Fruit fly (Drosophila melanogaster) whole organism, embryonic: ENCODE data around the gene CG9391.
A peak's percentile ranks its signal among the peaks of the same experiment; 100 is the strongest.

Source experiments
- CG10274 ChIP-seq: fragments of 200-800 bp; sonication (Bioruptor generic); optimal IDR thresholded peaks from 3 replicates; lab custom pipeline; 2017; ENCODE audit warnings: missing biosample characterization, mild to moderate bottlenecking, missing genetic modification characterization
- CG10321 ChIP-seq: fragments of 200-800 bp; sonication (Bioruptor generic); IDR thresholded peaks from 2 replicates; pipeline ENCODE4 v1.3.6; 2022; ENCODE audit warnings: missing biosample characterization, missing genetic modification characterization
- CG10462 ChIP-seq: fragments of 200-800 bp; sonication (Bioruptor generic); optimal IDR thresholded peaks from 2 replicates; lab custom pipeline; 2016; ENCODE audit warnings: missing biosample characterization, missing genetic modification characterization
- CG10543 ChIP-seq: fragments of 200-800 bp; sonication (Bioruptor generic); optimal IDR thresholded peaks from 3 replicates; lab custom pipeline; 2017; ENCODE audit warnings: missing biosample characterization, mild to moderate bottlenecking, missing genetic modification characterization, moderate library complexity
- CG12236 ChIP-seq: fragments of 200-800 bp; sonication (Bioruptor generic); optimal IDR thresholded peaks from 2 replicates; lab custom pipeline; 2016; ENCODE audit warnings: missing biosample characterization, missing genetic modification characterization
- CG1233 ChIP-seq: fragments of 200-800 bp; sonication (Bioruptor generic); optimal IDR thresholded peaks from 4 replicates; lab custom pipeline; 2018; ENCODE audit warnings: missing biosample characterization, mild to moderate bottlenecking, missing genetic modification characterization
- CG13775 ChIP-seq: fragments of 200-800 bp; sonication (Bioruptor generic); optimal IDR thresholded peaks from 3 replicates; lab custom pipeline; 2017; ENCODE audit warnings: missing biosample characterization, mild to moderate bottlenecking, missing genetic modification characterization
- CG15073 ChIP-seq: fragments of 200-800 bp; sonication (Bioruptor generic); optimal IDR thresholded peaks from 2 replicates; lab custom pipeline; 2016; ENCODE audit warnings: missing biosample characterization, missing genetic modification characterization
- CG17186 ChIP-seq: fragments of 200-800 bp; sonication (Bioruptor generic); optimal IDR thresholded peaks from 3 replicates; lab custom pipeline; 2017; ENCODE audit warnings: missing biosample characterization, missing genetic modification reagents, missing genetic modification characterization
- CG2875 ChIP-seq: fragments of 200-800 bp; sonication (Bioruptor generic); optimal IDR thresholded peaks from 2 replicates; lab custom pipeline; 2017; ENCODE audit warnings: missing biosample characterization, mild to moderate bottlenecking, missing genetic modification characterization, missing genetic modification reagents
- CG30431 ChIP-seq: fragments of 200-800 bp; sonication (Bioruptor generic); optimal IDR thresholded peaks from 2 replicates; lab custom pipeline; 2017; ENCODE audit warnings: missing biosample characterization, missing genetic modification characterization
- CG3065 ChIP-seq: fragments of 200-800 bp; sonication (Bioruptor generic); optimal IDR thresholded peaks from 2 replicates; lab custom pipeline; 2016; ENCODE audit warnings: missing biosample characterization, missing genetic modification characterization
- CG5245 ChIP-seq: fragments of 200-800 bp; sonication (Bioruptor generic); optimal IDR thresholded peaks from 3 replicates; lab custom pipeline; 2016; ENCODE audit warnings: missing biosample characterization, missing genetic modification characterization
- CG6854 ChIP-seq: fragments of 200-800 bp; sonication (Bioruptor generic); optimal IDR thresholded peaks from 3 replicates; lab custom pipeline; 2017; ENCODE audit warnings: missing biosample characterization, mild to moderate bottlenecking, missing genetic modification characterization
- CG7963 ChIP-seq: fragments of 200-800 bp; sonication (Bioruptor generic); IDR thresholded peaks from 3 replicates; pipeline ENCODE4 v1.3.6; 2022; ENCODE audit warnings: missing biosample characterization, missing genetic modification characterization; ENCODE audit not compliant: partially characterized antibody
- CG8089 ChIP-seq: fragments of 200-800 bp; sonication (Bioruptor generic); optimal IDR thresholded peaks from 3 replicates; lab custom pipeline; 2016; ENCODE audit warnings: missing biosample characterization, missing genetic modification characterization
- CG8281 ChIP-seq: fragments of 200-800 bp; sonication (Bioruptor generic); optimal IDR thresholded peaks from 2 replicates; lab custom pipeline; 2018; ENCODE audit warnings: missing biosample characterization, mild to moderate bottlenecking, missing genetic modification characterization, moderate library complexity
- Deaf1 ChIP-seq: fragments of 200-800 bp; optimal IDR thresholded peaks from 3 replicates; lab custom pipeline; 2019; ENCODE audit warnings: missing biosample characterization, mild to moderate bottlenecking, missing genetic modification characterization, moderate library complexity
- Gug ChIP-seq: fragments of 200-800 bp; sonication (Bioruptor generic); IDR thresholded peaks from 4 replicates; pipeline ENCODE4 v1.3.6; 2022; ENCODE audit warnings: missing biosample characterization, missing genetic modification characterization
- HHEX ChIP-seq: fragments of 200-800 bp; sonication (Bioruptor generic); optimal IDR thresholded peaks from 3 replicates; lab custom pipeline; 2017; ENCODE audit warnings: missing biosample characterization, mild to moderate bottlenecking, missing genetic modification characterization, missing genetic modification reagents
- Nf-YB ChIP-seq: fragments of 200-800 bp; sonication (Bioruptor generic); optimal IDR thresholded peaks from 3 replicates; lab custom pipeline; 2019; ENCODE audit warnings: missing biosample characterization, mild to moderate bottlenecking, missing genetic modification characterization, moderate library complexity
- Sin3A ChIP-seq: fragments of >200 bp; optimal IDR thresholded peaks from 2 replicates; lab custom pipeline; 2018
- btn ChIP-seq: fragments of 200-800 bp; sonication (Bioruptor generic); optimal IDR thresholded peaks from 2 replicates; lab custom pipeline; 2016; ENCODE audit warnings: missing biosample characterization, missing genetic modification characterization
- cg ChIP-seq: fragments of 200-800 bp; sonication (Bioruptor generic); optimal IDR thresholded peaks from 3 replicates; lab custom pipeline; 2019; ENCODE audit warnings: missing biosample characterization, mild to moderate bottlenecking, missing genetic modification characterization, moderate library complexity
- crc ChIP-seq: fragments of 200-800 bp; sonication (Bioruptor generic); optimal IDR thresholded peaks from 2 replicates; lab custom pipeline; 2016; ENCODE audit warnings: missing biosample characterization, missing genetic modification characterization
- dati ChIP-seq: fragments of 200-800 bp; sonication (Bioruptor generic); IDR thresholded peaks from 2 replicates; pipeline ENCODE4 v1.3.6; 2022; ENCODE audit warnings: missing biosample characterization, missing genetic modification characterization
- disco-r ChIP-seq: fragments of 200-800 bp; sonication (Bioruptor generic); optimal IDR thresholded peaks from 2 replicates; lab custom pipeline; 2016; ENCODE audit warnings: missing biosample characterization, missing genetic modification characterization
- dpn ChIP-seq, 2 experiments: fragments of 200-800 bp; sonication (Bioruptor generic); optimal IDR thresholded peaks; 3 replicates each; lab custom pipeline; 2016; ENCODE audit warnings: missing biosample characterization in 2 of 2, missing genetic modification characterization in 2 of 2
- emc ChIP-seq: fragments of 200-800 bp; sonication (Bioruptor generic); optimal IDR thresholded peaks from 2 replicates; lab custom pipeline; 2016; ENCODE audit warnings: missing biosample characterization, missing genetic modification characterization
- en ChIP-seq: fragments of 200-800 bp; sonication (Bioruptor generic); optimal IDR thresholded peaks from 2 replicates; lab custom pipeline; 2016; ENCODE audit warnings: missing biosample characterization, missing genetic modification characterization
- grn ChIP-seq: fragments of 200-800 bp; sonication (Bioruptor generic); optimal IDR thresholded peaks from 3 replicates; lab custom pipeline; 2017; ENCODE audit warnings: missing biosample characterization, missing genetic modification characterization
- gsb-n ChIP-seq: fragments of 200-800 bp; sonication (Bioruptor generic); optimal IDR thresholded peaks from 3 replicates; lab custom pipeline; 2018; ENCODE audit warnings: missing biosample characterization, mild to moderate bottlenecking, missing genetic modification characterization
- h ChIP-seq: fragments of >200 bp; optimal IDR thresholded peaks from 2 replicates; lab custom pipeline; 2017
- inv ChIP-seq: fragments of 200-800 bp; sonication (Bioruptor generic); IDR thresholded peaks from 2 replicates; pipeline ENCODE4 v1.3.6; 2022; ENCODE audit warnings: missing biosample characterization, missing genetic modification characterization; ENCODE audit not compliant: partially characterized antibody
- jigr1 ChIP-seq: fragments of 200-800 bp; sonication (Bioruptor generic); IDR thresholded peaks from 3 replicates; pipeline ENCODE4 v1.3.6; 2022; ENCODE audit warnings: missing biosample characterization, missing genetic modification characterization
- jumu ChIP-seq: fragments of 200-800 bp; sonication (Bioruptor generic); optimal IDR thresholded peaks from 3 replicates; lab custom pipeline; 2016; ENCODE audit warnings: missing biosample characterization, missing genetic modification characterization
- ken ChIP-seq: fragments of 200-800 bp; sonication (Bioruptor generic); IDR thresholded peaks from 3 replicates; pipeline ENCODE4 v1.3.6; 2022; ENCODE audit warnings: missing biosample characterization, missing genetic modification characterization
- lab ChIP-seq: fragments of 200-800 bp; sonication (Bioruptor generic); optimal IDR thresholded peaks from 3 replicates; lab custom pipeline; 2017; ENCODE audit warnings: missing biosample characterization, missing genetic modification characterization, mild to moderate bottlenecking, moderate library complexity, missing genetic modification reagents
- nerfin-1 ChIP-seq: fragments of 200-800 bp; sonication (Bioruptor generic); optimal IDR thresholded peaks from 3 replicates; lab custom pipeline; 2019; ENCODE audit warnings: missing biosample characterization, mild to moderate bottlenecking, missing genetic modification characterization, moderate library complexity
- nmo ChIP-seq: fragments of 200-800 bp; sonication (Bioruptor generic); optimal IDR thresholded peaks from 2 replicates; lab custom pipeline; 2018; ENCODE audit warnings: missing biosample characterization, mild to moderate bottlenecking, missing genetic modification characterization, moderate library complexity
- odd ChIP-seq: fragments of 200-800 bp; sonication (Bioruptor generic); optimal IDR thresholded peaks from 2 replicates; lab custom pipeline; 2017; ENCODE audit warnings: missing biosample characterization, mild to moderate bottlenecking, missing genetic modification characterization
- psq ChIP-seq: fragments of 200-800 bp; sonication (Bioruptor generic); optimal IDR thresholded peaks from 2 replicates; lab custom pipeline; 2017; ENCODE audit warnings: missing biosample characterization, missing genetic modification characterization
- ranshi ChIP-seq: fragments of 200-800 bp; sonication (Bioruptor generic); IDR thresholded peaks from 2 replicates; pipeline ENCODE4 v1.3.6; 2022; ENCODE audit warnings: missing biosample characterization, missing genetic modification characterization
- row ChIP-seq: fragments of 200-800 bp; sonication (Bioruptor generic); IDR thresholded peaks from 3 replicates; pipeline ENCODE4 v1.3.6; 2022; ENCODE audit warnings: missing biosample characterization, missing genetic modification characterization
- scrt ChIP-seq: fragments of 200-800 bp; sonication (Bioruptor generic); optimal IDR thresholded peaks from 2 replicates; lab custom pipeline; 2018; ENCODE audit warnings: missing biosample characterization, mild to moderate bottlenecking, missing genetic modification characterization, moderate library complexity
- slbo ChIP-seq: fragments of 200-800 bp; sonication (Bioruptor generic); IDR thresholded peaks from 2 replicates; pipeline ENCODE4 v1.3.6; 2022; ENCODE audit warnings: missing biosample characterization, missing genetic modification characterization
- tio ChIP-seq: fragments of 200-800 bp; sonication (Bioruptor generic); optimal IDR thresholded peaks from 2 replicates; lab custom pipeline; 2017; ENCODE audit warnings: missing biosample characterization, missing genetic modification characterization, inconsistent platforms
- trem ChIP-seq: fragments of 200-800 bp; optimal IDR thresholded peaks from 3 replicates; lab custom pipeline; 2019; ENCODE audit warnings: missing biosample characterization, mild to moderate bottlenecking, missing genetic modification characterization, moderate library complexity
- tup ChIP-seq: fragments of 200-800 bp; sonication (Bioruptor generic); optimal IDR thresholded peaks from 2 replicates; lab custom pipeline; 2016; ENCODE audit warnings: missing biosample characterization, mild to moderate bottlenecking, missing genetic modification characterization, moderate library complexity
- vfl ChIP-seq: fragments of 200-800 bp; sonication (Bioruptor generic); optimal IDR thresholded peaks from 2 replicates; lab custom pipeline; 2016; ENCODE audit warnings: missing biosample characterization, missing genetic modification characterization
- wdn ChIP-seq: fragments of 200-800 bp; sonication (Bioruptor generic); IDR thresholded peaks from 2 replicates; pipeline ENCODE4 v1.3.6; 2022; ENCODE audit warnings: missing biosample characterization, missing genetic modification characterization
- zen ChIP-seq: fragments of 200-800 bp; sonication (Bioruptor generic); optimal IDR thresholded peaks from 3 replicates; lab custom pipeline; 2018; ENCODE audit warnings: missing biosample characterization, mild to moderate bottlenecking, missing genetic modification characterization, moderate library complexity
- zf30C ChIP-seq: fragments of 200-800 bp; sonication (Bioruptor generic); optimal IDR thresholded peaks from 3 replicates; lab custom pipeline; 2018; ENCODE audit warnings: missing biosample characterization, mild to moderate bottlenecking, missing genetic modification characterization

Gene CG9391

DNA sequence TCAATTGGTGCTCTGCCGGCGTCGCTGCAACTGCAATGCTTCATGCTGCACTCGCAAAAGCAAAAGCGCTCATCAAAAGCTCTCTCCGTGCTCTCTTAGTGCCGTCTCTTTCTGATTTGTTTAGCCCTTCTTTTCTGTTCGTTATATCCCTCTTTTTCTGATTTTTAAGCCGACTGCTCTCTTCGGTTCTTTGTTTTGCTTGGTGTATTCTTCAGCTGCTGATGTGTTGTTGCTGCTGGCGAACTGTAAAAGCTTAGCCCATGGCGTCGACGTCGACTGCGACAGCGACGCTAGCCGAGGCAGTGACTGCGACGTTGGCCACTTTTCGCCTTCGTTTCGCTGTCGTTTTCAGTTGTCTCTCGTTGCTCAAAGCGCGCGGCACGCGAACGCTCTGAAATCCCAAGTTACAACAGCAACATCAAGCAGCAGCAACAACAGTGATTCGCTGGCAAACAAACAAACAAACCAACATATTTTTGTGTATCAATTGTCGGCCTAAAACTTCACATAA, 28.1 kb downstream of the CG9391 start (continued):
- TF ChIP-seq CG10274 (no peak), Nf-YB (GFP tag; lab: Kevin White, UChicago) (peak; percentile 75), Sin3A (lab: Kevin White, UChicago) (no peak), Gug (GFP tag; lab: Robert Waterston, UW) (no peak), CG17186 (GFP tag; lab: Kevin White, UChicago) (no peak), crc (GFP tag; lab: Kevin White, UChicago) (no peak), dati (no peak), CG3065 (GFP tag; lab: Kevin White, UChicago) (no peak), en (no peak), CG30431 (GFP tag; lab: Kevin White, UChicago) (no peak), nmo (no peak), gsb-n (tag; lab: Kevin White, UChicago) (no peak), psq (GFP tag; lab: Kevin White, UChicago) (peak; percentile 77), CG2875 (GFP tag; lab: Kevin White, UChicago) (peak; percentile 29), trem (no peak), jumu (GFP tag; lab: Kevin White, UChicago) (no peak), HHEX (no peak), disco-r (GFP tag; lab: Kevin White, UChicago) (no peak), slbo (no peak), CG7963 (no peak), Deaf1 (tag; lab: Kevin White, UChicago) (peak; percentile 98), wdn (GFP tag; lab: Robert Waterston, UW) (no peak), emc (GFP tag; lab: Kevin White, UChicago) (no peak), CG15073 (GFP tag; lab: Kevin White, UChicago) (no peak), scrt (peak; percentile 56), vfl (GFP tag; lab: Kevin White, UChicago) (no peak), CG6854 (no peak), CG13775 (no peak), zf30C (GFP tag; lab: Kevin White, UChicago) (no peak), CG8089 (no peak), btn (GFP tag; lab: Kevin White, UChicago) (no peak), CG10543 (no peak), CG5245 (GFP tag; lab: Kevin White, UChicago) (no peak), h (lab: Kevin White, UChicago) (no peak), lab (peak; percentile 40), CG8281 (tag; lab: Kevin White, UChicago) (no peak), row (GFP tag; lab: Robert Waterston, UW) (no peak), cg (GFP tag; lab: Kevin White, UChicago) (peak; percentile 31), CG12236 (GFP tag; lab: Kevin White, UChicago) (no peak), CG10462 (no peak), odd (peak; percentile 25), ranshi (GFP tag; lab: Robert Waterston, UW) (no peak), ken (GFP tag; lab: Robert Waterston, UW) (no peak), jigr1 (GFP tag; lab: Robert Waterston, UW) (no peak), zen (tag; lab: Kevin White, UChicago) (no peak), tio (GFP tag; lab: Kevin White, UChicago) (no peak), CG1233 (GFP tag; lab: Kevin White, UChicago) (no peak), inv (no peak), nerfin-1 (tag; lab: Kevin White, UChicago) (no peak), grn (GFP tag; lab: Kevin White, UChicago) (no peak), tup (no peak), dpn (GFP tag; optimal IDR thresholded peaks at IDR 0.05; lab: Kevin White, UChicago) (no peak), CG10321 (GFP tag; lab: Robert Waterston, UW) (no peak)
